Fruit fly (Drosophila melanogaster) whole organism, pupa: ENCODE measurements around the gene Osi22.

Experiments used
- CG12605 ChIP-seq: fragments of 200-800 bp; sonication (Bioruptor generic); IDR thresholded peaks from 2 replicates; pipeline ENCODE4 v1.3.6; 2022; ENCODE audit warnings: missing biosample characterization, missing genetic modification characterization
- CG17806 ChIP-seq: fragments of 200-800 bp; sonication (Bioruptor generic); optimal IDR thresholded peaks from 2 replicates; lab custom pipeline; 2018; ENCODE audit warnings: missing biosample characterization, mild to moderate bottlenecking, missing genetic modification characterization, moderate library complexity
- CG32121 ChIP-seq: fragments of 200-800 bp; sonication (Bioruptor generic); IDR thresholded peaks from 2 replicates; pipeline ENCODE4 v1.3.6; 2022; ENCODE audit warnings: missing biosample characterization, missing genetic modification characterization
- CG8301 ChIP-seq: fragments of 200-800 bp; sonication (Bioruptor generic); optimal IDR thresholded peaks from 2 replicates; lab custom pipeline; 2018; ENCODE audit warnings: missing biosample characterization, mild to moderate bottlenecking, missing genetic modification characterization
- CG9948 ChIP-seq: fragments of 200-800 bp; sonication (Bioruptor generic); optimal IDR thresholded peaks from 2 replicates; lab custom pipeline; 2018; ENCODE audit warnings: missing biosample characterization, mild to moderate bottlenecking, missing genetic modification characterization, moderate library complexity
- D1 ChIP-seq: fragments of 200-800 bp; sonication (Bioruptor generic); optimal IDR thresholded peaks from 2 replicates; lab custom pipeline; 2018; ENCODE audit warnings: missing biosample characterization, mild to moderate bottlenecking, missing genetic modification characterization, moderate library complexity
- EcR ChIP-seq: fragments of 200-800 bp; sonication (Bioruptor generic); optimal IDR thresholded peaks from 3 replicates; lab custom pipeline; 2019; ENCODE audit warnings: missing biosample characterization, missing genetic modification characterization, mild to moderate bottlenecking, moderate library complexity, missing genetic modification reagents
- Ets98B ChIP-seq: fragments of 200-800 bp; sonication (Bioruptor generic); IDR thresholded peaks from 2 replicates; pipeline ENCODE4 v1.3.6; 2022; ENCODE audit warnings: missing biosample characterization, missing genetic modification characterization
- Pif1A ChIP-seq: fragments of 200-800 bp; sonication (Bioruptor generic); optimal IDR thresholded peaks from 3 replicates; lab custom pipeline; 2016; ENCODE audit warnings: missing biosample characterization, missing genetic modification characterization
- Pif1B ChIP-seq: fragments of 200-800 bp; sonication (Bioruptor generic); optimal IDR thresholded peaks from 3 replicates; lab custom pipeline; 2016; ENCODE audit warnings: missing biosample characterization, missing genetic modification characterization
- gl ChIP-seq: fragments of 200-800 bp; sonication (Bioruptor generic); optimal IDR thresholded peaks from 2 replicates; lab custom pipeline; 2018; ENCODE audit warnings: missing biosample characterization, mild to moderate bottlenecking, missing genetic modification characterization
- rn ChIP-seq: fragments of 200-800 bp; sonication (Bioruptor generic); IDR thresholded peaks from 2 replicates; pipeline ENCODE4 v1.3.6; 2022; ENCODE audit warnings: missing biosample characterization, missing genetic modification characterization

DNA sequence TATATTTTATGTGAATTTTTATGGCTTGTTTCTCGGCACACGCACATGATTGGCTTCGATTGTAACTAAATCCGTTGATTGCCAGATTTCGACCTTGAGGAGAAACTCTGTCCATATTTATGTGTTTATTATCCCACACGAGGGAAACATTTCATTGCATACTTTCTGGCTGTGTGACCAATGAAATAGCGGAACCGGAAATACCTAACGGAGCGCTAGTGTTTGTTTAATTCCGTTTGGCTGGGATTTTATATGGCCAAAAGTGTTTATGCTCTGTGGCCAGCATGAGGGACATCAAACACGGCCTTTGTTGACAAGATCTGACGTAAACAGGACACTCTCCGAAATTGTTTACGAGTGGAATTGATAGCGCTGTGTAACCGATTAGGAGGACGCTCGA lies 29.4 kb downstream of the Osi22 start:
- TF ChIP-seq CG9948 (tag; lab: Kevin White, UChicago): no peak
- no peak for TF ChIP-seq gl (tag; lab: Kevin White, UChicago)
- no peak for TF ChIP-seq Pif1B (GFP tag; lab: Kevin White, UChicago)
- no peak for TF ChIP-seq rn (GFP tag; lab: Robert Waterston, UW)
- TF ChIP-seq D1 (tag; lab: Kevin White, UChicago): no peak
- TF ChIP-seq CG12605 (GFP tag; lab: Robert Waterston, UW): no peak
- no peak for TF ChIP-seq EcR (GFP tag; lab: Kevin White, UChicago)
- no peak for TF ChIP-seq CG8301 (tag; lab: Kevin White, UChicago)
- no peak for TF ChIP-seq CG32121
- TF ChIP-seq Ets98B: no peak
- TF ChIP-seq CG17806: no peak
- peak; percentile 20 for TF ChIP-seq Pif1A
